Fruit fly (Drosophila melanogaster) whole organism, adult: ENCODE measurements around the gene Cyp313a3.

Source experiments
- CG1620 ChIP-seq: fragments of 200-800 bp; sonication (Bioruptor generic); optimal IDR thresholded peaks from 2 replicates; lab custom pipeline; 2016; ENCODE audit warnings: missing biosample characterization, missing genetic modification characterization
- Mnt ChIP-seq: fragments of 200-800 bp; sonication (Bioruptor generic); optimal IDR thresholded peaks from 2 replicates; lab custom pipeline; 2016; ENCODE audit warnings: missing biosample characterization, mild to moderate bottlenecking, missing genetic modification characterization
- bab1 ChIP-seq: fragments of 200-800 bp; sonication (Bioruptor generic); optimal IDR thresholded peaks from 3 replicates; lab custom pipeline; 2019; ENCODE audit warnings: missing biosample characterization, mild to moderate bottlenecking, missing genetic modification characterization, moderate library complexity
- cnc ChIP-seq, 2 experiments: fragments of >200 bp; optimal IDR thresholded peaks; 2 replicates each; lab custom pipeline; 2017

dm6 chr3R:12236804-12237203, 2.3 kb downstream of the Cyp313a3 start, which contains the start of gene Cyp313a2:
- no peak for TF ChIP-seq bab1 (GFP tag; lab: Kevin White, UChicago)
- TF ChIP-seq CG1620 (GFP tag; lab: Kevin White, UChicago) = no peak
- no peak for TF ChIP-seq cnc (optimal IDR thresholded peaks at IDR 0.05; lab: Kevin White, UChicago)
- TF ChIP-seq Mnt (GFP tag; lab: Kevin White, UChicago) = no peak
